Worm (Caenorhabditis elegans): ENCODE measurements around the gene tcer-1.

tcer-1 gene

ce11 chrII:7012592-7012991, 37.3 kb downstream of the tcer-1 start, which contains the start of gene sqv-7:
TSS of gene sqv-7 (minus strand) at chrII:7012692.
- TF ChIP-seq npax-4 (tag; optimal IDR thresholded peaks at IDR 0.05) (no peak), unc-55 (GFP tag; optimal IDR thresholded peaks at IDR 0.05) (no peak), lin-11 (tag; optimal IDR thresholded peaks at IDR 0.05) (no peak), pha-2 (tag; optimal IDR thresholded peaks at IDR 0.05) (no peak), hlh-30 (tag; optimal IDR thresholded peaks at IDR 0.05; ENCODE audit: insufficient read depth) (no peak), ceh-30 (tag; optimal IDR thresholded peaks at IDR 0.05) (no peak), pros-1 (tag; optimal IDR thresholded peaks at IDR 0.05) (no peak), hlh-8 (tag; optimal IDR thresholded peaks at IDR 0.05) (no peak), unc-3 (GFP tag; conservative IDR thresholded peaks at IDR 0.05) (no peak), unc-3 (tag; optimal IDR thresholded peaks at IDR 0.05) (no peak), eyg-1 (tag; optimal IDR thresholded peaks at IDR 0.05) (no peak), ceh-2 (tag; optimal IDR thresholded peaks at IDR 0.05) (no peak), tbx-7 (tag; optimal IDR thresholded peaks at IDR 0.05) (no peak), K02D7.2 (tag; optimal IDR thresholded peaks at IDR 0.05) (no peak), ceh-45 (GFP tag; IDR thresholded peaks at IDR 0.05) (no peak), dmd-4 (tag; optimal IDR thresholded peaks at IDR 0.05; ENCODE audit: borderline replicate concordance) (no peak), ref-2 (tag; optimal IDR thresholded peaks at IDR 0.05) (no peak), pqm-1 (tag; optimal IDR thresholded peaks at IDR 0.05) (no peak)

ce11 chrII:7002956-7003357, 46.9 kb downstream of the tcer-1 start:
- no peak for TF ChIP-seq ets-4 (tag; optimal IDR thresholded peaks at IDR 0.05)
- no peak for TF ChIP-seq tbx-7 (tag; optimal IDR thresholded peaks at IDR 0.05)
- TF ChIP-seq ahr-1 (tag; optimal IDR thresholded peaks at IDR 0.05) = no peak
- TF ChIP-seq ceh-6 (GFP tag; optimal IDR thresholded peaks at IDR 0.05) = no peak
- TF ChIP-seq sox-4 (tag; optimal IDR thresholded peaks at IDR 0.05) = peak; percentile 7
- TF ChIP-seq nhr-11 (tag; optimal IDR thresholded peaks at IDR 0.05) = no peak
- no peak for TF ChIP-seq fkh-10 (GFP tag; optimal IDR thresholded peaks at IDR 0.05)
- no peak for TF ChIP-seq syd-9 (tag; optimal IDR thresholded peaks at IDR 0.05)
- TF ChIP-seq ref-2 (tag; optimal IDR thresholded peaks at IDR 0.05) = no peak
- peak; percentile 4 for TF ChIP-seq nfya-1 (tag; optimal IDR thresholded peaks at IDR 0.05)
- no peak for TF ChIP-seq pha-2 (tag; optimal IDR thresholded peaks at IDR 0.05)
- no peak for TF ChIP-seq pax-1 (tag; optimal IDR thresholded peaks at IDR 0.05)
- TF ChIP-seq unc-42 (tag; optimal IDR thresholded peaks at IDR 0.05) = no peak
- no peak for TF ChIP-seq K02D7.2 (tag; optimal IDR thresholded peaks at IDR 0.05)
- TF ChIP-seq T23F11.4 (GFP tag; optimal IDR thresholded peaks at IDR 0.05) = no peak
- no peak for TF ChIP-seq hlh-6 (tag; optimal IDR thresholded peaks at IDR 0.05)
- TF ChIP-seq che-1 (tag; optimal IDR thresholded peaks at IDR 0.05) = peak; percentile 16
- TF ChIP-seq pag-3 (tag; optimal IDR thresholded peaks at IDR 0.05; ENCODE audit: borderline replicate concordance) = no peak
- TF ChIP-seq rnt-1 (tag; optimal IDR thresholded peaks at IDR 0.05) = no peak
- no peak for TF ChIP-seq unc-3 (GFP tag; conservative IDR thresholded peaks at IDR 0.05)
- TF ChIP-seq unc-3 (tag; optimal IDR thresholded peaks at IDR 0.05) = no peak
- TF ChIP-seq dve-1 (tag; optimal IDR thresholded peaks at IDR 0.05) = no peak
- no peak for TF ChIP-seq fkh-6 (tag; optimal IDR thresholded peaks at IDR 0.05)
- no peak for TF ChIP-seq ceh-14 (tag; optimal IDR thresholded peaks at IDR 0.05)
- no peak for TF ChIP-seq hlh-30 (tag; optimal IDR thresholded peaks at IDR 0.05; ENCODE audit: insufficient read depth)
- TF ChIP-seq ceh-30 (tag; optimal IDR thresholded peaks at IDR 0.05) = no peak
- no peak for TF ChIP-seq ceh-31 (tag; optimal IDR thresholded peaks at IDR 0.05)
- no peak for TF ChIP-seq zip-5 (tag; optimal IDR thresholded peaks at IDR 0.05)
- no peak for TF ChIP-seq nhr-232 (tag; optimal IDR thresholded peaks at IDR 0.05)
- no peak for TF ChIP-seq eyg-1 (tag; optimal IDR thresholded peaks at IDR 0.05)
- TF ChIP-seq pros-1 (tag; optimal IDR thresholded peaks at IDR 0.05) = no peak
- TF ChIP-seq madf-2 (tag; optimal IDR thresholded peaks at IDR 0.05) = peak; percentile 12
- no peak for TF ChIP-seq C08G9.2 (tag; optimal IDR thresholded peaks at IDR 0.05)
- peak; percentile 13 for TF ChIP-seq Y22D7AL.16 (tag; optimal IDR thresholded peaks at IDR 0.05)
- TF ChIP-seq gmeb-2 (tag; optimal IDR thresholded peaks at IDR 0.05) = no peak
- TF ChIP-seq ztf-16 (tag; optimal IDR thresholded peaks at IDR 0.05) = no peak
- TF ChIP-seq ceh-45 (GFP tag; IDR thresholded peaks at IDR 0.05) = no peak

Data from whole organism, late embryonic.